Worm (Caenorhabditis elegans): Measurements from ENCODE around the gene drp-1.
A peak's percentile ranks its signal among the peaks of the same experiment; 100 is the strongest.

Gene drp-1

ce11 chrIV:5526711-5527383, 11.4 kb upstream of the drp-1 start:
- TF ChIP-seq pat-9 (tag; optimal IDR thresholded peaks at IDR 0.05) (peak; percentile 36), C38D4.7 (GFP tag; optimal IDR thresholded peaks at IDR 0.05) (no peak), unc-55 (GFP tag; optimal IDR thresholded peaks at IDR 0.05) (peak; percentile 26), ets-4 (tag; optimal IDR thresholded peaks at IDR 0.05) (no peak), unc-3 (GFP tag; conservative IDR thresholded peaks at IDR 0.05) (no peak), unc-3 (tag; optimal IDR thresholded peaks at IDR 0.05) (no peak), ceh-22 (tag; optimal IDR thresholded peaks at IDR 0.05) (no peak), pha-4 (tag; optimal IDR thresholded peaks at IDR 0.05) (no peak)

- TF ChIP-seq pros-1 (tag; optimal IDR thresholded peaks at IDR 0.05) = no peak
- peak; percentile 24 for TF ChIP-seq hlh-8 (tag; optimal IDR thresholded peaks at IDR 0.05)
Observed at ce11 chrIV:5528285-5528684, 10.0 kb upstream of the drp-1 start, which contains the start of gene unc-5. Gene unc-5, minus strand, starts transcription at chrIV:5528338.

ce11 chrIV:5530980-5531379, 7.3 kb upstream of the drp-1 start:
- TF ChIP-seq elt-2 (tag; optimal IDR thresholded peaks at IDR 0.05) = peak; percentile 74
- no peak for TF ChIP-seq ceh-45 (GFP tag; IDR thresholded peaks at IDR 0.05)

ce11 chrIV:5533556-5533955, 4.7 kb upstream of the drp-1 start:
- TF ChIP-seq mec-3 (tag; optimal IDR thresholded peaks at IDR 0.05; ENCODE audit: borderline replicate concordance) (no peak), unc-42 (tag; optimal IDR thresholded peaks at IDR 0.05) (peak; percentile 88), zip-5 (tag; optimal IDR thresholded peaks at IDR 0.05) (no peak), pqm-1 (tag; optimal IDR thresholded peaks at IDR 0.05) (no peak)

ce11 chrIV:5534596-5534995, 3.7 kb upstream of the drp-1 start:
- TF ChIP-seq nhr-11 (tag; optimal IDR thresholded peaks at IDR 0.05) = no peak
- no peak for TF ChIP-seq ceh-18 (tag; optimal IDR thresholded peaks at IDR 0.05)
- no peak for TF ChIP-seq pha-4 (tag; optimal IDR thresholded peaks at IDR 0.05)
- TF ChIP-seq madf-2 (tag; optimal IDR thresholded peaks at IDR 0.05) = no peak
- TF ChIP-seq ceh-34 (tag; optimal IDR thresholded peaks at IDR 0.05) = no peak
- no peak for TF ChIP-seq ceh-2 (tag; optimal IDR thresholded peaks at IDR 0.05)
- no peak for TF ChIP-seq hlh-13 (GFP tag; optimal IDR thresholded peaks at IDR 0.05)

ce11 chrIV:5535780-5536179, 2.5 kb upstream of the drp-1 start:
- TF ChIP-seq nhr-232 (tag; optimal IDR thresholded peaks at IDR 0.05) (no peak), ceh-31 (tag; optimal IDR thresholded peaks at IDR 0.05) (peak; percentile 7), ceh-6 (GFP tag; optimal IDR thresholded peaks at IDR 0.05) (peak; percentile 1), tbx-2 (tag; optimal IDR thresholded peaks at IDR 0.05) (peak; percentile 27), unc-55 (GFP tag; optimal IDR thresholded peaks at IDR 0.05) (peak; percentile 96), unc-42 (tag; optimal IDR thresholded peaks at IDR 0.05) (peak; percentile 33), dve-1 (tag; optimal IDR thresholded peaks at IDR 0.05) (no peak), rnt-1 (tag; optimal IDR thresholded peaks at IDR 0.05) (peak; percentile 43), ceh-34 (tag; optimal IDR thresholded peaks at IDR 0.05) (peak; percentile 59)

ce11 chrIV:5541285-5541684, 3.0 kb downstream of the drp-1 start, which contains the start of gene tebp-2:
Gene tebp-2, plus strand, starts transcription at chrIV:5541627.
- TF ChIP-seq sox-2 (GFP tag; IDR thresholded peaks at IDR 0.05) (no peak), ets-4 (tag; optimal IDR thresholded peaks at IDR 0.05) (no peak), hlh-6 (tag; optimal IDR thresholded peaks at IDR 0.05) (no peak), eyg-1 (tag; optimal IDR thresholded peaks at IDR 0.05) (no peak), pax-1 (tag; optimal IDR thresholded peaks at IDR 0.05) (no peak), pag-3 (tag; optimal IDR thresholded peaks at IDR 0.05; ENCODE audit: borderline replicate concordance) (no peak), Y22D7AL.16 (tag; optimal IDR thresholded peaks at IDR 0.05) (no peak), sox-4 (tag; optimal IDR thresholded peaks at IDR 0.05) (no peak), nhr-232 (tag; optimal IDR thresholded peaks at IDR 0.05) (no peak)

Measured in whole organism, late embryonic.